Fruit fly (Drosophila melanogaster): ENCODE data around the gene Ts.

- TF ChIP-seq pan (optimal IDR thresholded peaks at IDR 0.05): no peak
- TF ChIP-seq psq (optimal IDR thresholded peaks at IDR 0.05): no peak
- TF ChIP-seq EcR (GFP tag; optimal IDR thresholded peaks at IDR 0.05): no peak
Observed at dm6 chr2L:2958858-2959257, 10.6 kb downstream of the Ts start.
